Fruit fly (Drosophila melanogaster) ovary, adult (tissue): Measurements from ENCODE around the gene CG34436.

ENCODE experiments used
- CG17801 ChIP-seq: fragments of 200-800 bp; optimal IDR thresholded peaks from 2 replicates; lab custom pipeline; 2019; ENCODE audit warnings: missing biosample characterization, mild to moderate bottlenecking, missing genetic modification characterization, moderate library complexity; ENCODE audit not compliant: partially characterized antibody

CG34436 gene

dm6 chr3R:28282280-28282679 lies at the start of gene CG34436:
CG34436 (plus strand) TSS chr3R:28282580.
- no peak for TF ChIP-seq CG17801 (GFP tag; lab: Kevin White, UChicago)

dm6 chr3R:28236158-28236557 lies 46.2 kb upstream of the CG34436 start:
- no peak for TF ChIP-seq CG17801 (GFP tag; lab: Kevin White, UChicago)

dm6 chr3R:28237797-28238196 lies 44.6 kb upstream of the CG34436 start:
- TF ChIP-seq CG17801 (GFP tag; lab: Kevin White, UChicago): no peak

dm6 chr3R:28263522-28263921 lies 18.9 kb upstream of the CG34436 start, which contains the start of gene CG43125:
CG43125 (minus strand) TSS chr3R:28263622.
- TF ChIP-seq CG17801 (GFP tag; lab: Kevin White, UChicago): no peak

dm6 chr3R:28264673-28265072 lies 17.7 kb upstream of the CG34436 start, which contains the start of gene CG43124:
CG43124 (minus strand) TSS chr3R:28264773.
- TF ChIP-seq CG17801 (GFP tag; lab: Kevin White, UChicago): no peak

- no peak for TF ChIP-seq CG17801 (GFP tag; lab: Kevin White, UChicago)
Measured at dm6 chr3R:28283419-28283818, 1.0 kb downstream of the CG34436 start, which contains the start of gene CG34437. CG34437 (plus strand) TSS chr3R:28283719.

dm6 chr3R:28291038-28291437 lies 8.7 kb downstream of the CG34436 start, which contains the start of gene Mst98Ca:
Mst98Ca (plus strand) TSS chr3R:28291338.
- TF ChIP-seq CG17801 (GFP tag; lab: Kevin White, UChicago): no peak

dm6 chr3R:28292498-28292897 lies 10.1 kb downstream of the CG34436 start, which contains the start of gene Mst98Cb:
Mst98Cb (plus strand) TSS chr3R:28292798.
- no peak for TF ChIP-seq CG17801 (GFP tag; lab: Kevin White, UChicago)

- no peak for TF ChIP-seq CG17801 (GFP tag; lab: Kevin White, UChicago)
Measured at dm6 chr3R:28293748-28294147, 11.4 kb downstream of the CG34436 start, which contains the start of gene UQCR-14L. UQCR-14L (plus strand) TSS chr3R:28294048.

DNA sequence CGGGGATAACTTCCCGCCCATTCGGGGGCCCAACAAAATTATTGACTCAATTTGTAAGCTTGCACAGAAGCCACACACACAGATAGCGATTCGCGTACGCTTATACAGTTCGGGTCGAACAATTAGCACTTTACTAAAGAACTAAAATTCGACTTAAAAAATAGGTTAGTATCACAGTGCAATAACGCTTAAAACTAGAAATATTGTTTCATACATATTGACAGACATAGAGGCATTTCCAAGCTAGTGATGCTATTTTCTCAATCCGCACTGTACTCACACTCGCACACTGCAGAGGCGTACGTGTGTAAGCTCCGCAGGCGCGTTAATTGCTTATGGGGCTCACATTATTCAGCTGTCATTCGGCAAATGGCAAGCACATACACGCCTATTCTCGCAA lies 15.1 kb downstream of the CG34436 start:
- TF ChIP-seq CG17801 (GFP tag; lab: Kevin White, UChicago): no peak

dm6 chr3R:28304505-28304904 lies 22.1 kb downstream of the CG34436 start, which contains the start of gene CG12516:
CG12516 (minus strand) TSS chr3R:28304605.
- TF ChIP-seq CG17801 (GFP tag; lab: Kevin White, UChicago): no peak

DNA sequence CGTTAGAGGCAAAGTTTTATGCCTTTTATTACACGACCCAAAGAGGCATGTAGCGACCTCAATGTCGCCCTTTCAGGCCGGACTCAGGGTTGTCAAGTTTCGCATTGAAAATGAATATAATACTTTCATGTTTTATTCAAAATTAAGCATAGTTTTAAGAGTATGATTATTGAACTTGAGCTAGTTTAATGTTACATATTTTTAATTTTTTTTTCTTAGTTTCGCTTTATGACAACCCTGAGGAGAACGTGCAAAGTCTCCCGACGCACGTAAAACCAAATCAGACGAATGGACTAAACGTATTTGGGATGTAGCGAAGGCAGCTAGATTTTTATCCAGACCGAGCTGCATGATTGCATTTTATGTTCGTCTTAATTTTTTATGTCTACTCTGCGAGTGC lies 23.6 kb downstream of the CG34436 start:
- no peak for TF ChIP-seq CG17801 (GFP tag; lab: Kevin White, UChicago)

dm6 chr3R:28307926-28308746 lies 25.8 kb downstream of the CG34436 start:
- TF ChIP-seq CG17801 (GFP tag; lab: Kevin White, UChicago): no peak

DNA sequence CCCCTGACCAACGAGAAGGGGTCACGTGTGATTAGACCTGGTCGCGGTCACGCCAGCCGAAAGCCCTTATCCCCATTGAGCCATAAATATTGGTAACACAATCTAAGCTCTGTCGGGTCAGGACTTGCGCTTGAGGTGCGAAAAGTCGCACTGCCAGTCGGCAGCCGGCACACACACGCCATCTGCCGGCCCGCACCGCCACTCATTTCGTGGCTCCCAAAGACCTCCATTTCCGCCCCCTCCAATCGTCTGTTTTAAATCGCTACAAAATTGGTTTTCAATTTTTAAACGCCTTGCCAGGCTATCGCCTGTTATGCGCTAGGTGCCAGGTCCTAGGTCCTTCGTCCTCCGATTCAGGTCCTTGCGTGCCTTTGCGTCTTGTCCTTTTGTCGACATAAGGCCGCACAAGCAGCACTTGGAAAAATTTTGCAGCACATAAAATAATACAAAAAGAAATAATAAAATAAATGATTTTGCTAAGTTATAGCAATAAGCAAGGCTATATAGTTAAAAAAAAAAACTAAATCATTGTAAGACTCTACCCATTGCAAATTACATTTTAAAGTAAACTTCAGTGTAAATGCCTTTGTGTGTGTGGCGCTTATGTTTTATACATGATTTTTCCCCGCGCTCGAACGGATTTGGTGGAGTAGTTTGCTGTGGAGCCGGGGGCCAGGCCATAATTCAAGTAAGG lies 34.9 kb downstream of the CG34436 start:
- no peak for TF ChIP-seq CG17801 (GFP tag; lab: Kevin White, UChicago)

DNA sequence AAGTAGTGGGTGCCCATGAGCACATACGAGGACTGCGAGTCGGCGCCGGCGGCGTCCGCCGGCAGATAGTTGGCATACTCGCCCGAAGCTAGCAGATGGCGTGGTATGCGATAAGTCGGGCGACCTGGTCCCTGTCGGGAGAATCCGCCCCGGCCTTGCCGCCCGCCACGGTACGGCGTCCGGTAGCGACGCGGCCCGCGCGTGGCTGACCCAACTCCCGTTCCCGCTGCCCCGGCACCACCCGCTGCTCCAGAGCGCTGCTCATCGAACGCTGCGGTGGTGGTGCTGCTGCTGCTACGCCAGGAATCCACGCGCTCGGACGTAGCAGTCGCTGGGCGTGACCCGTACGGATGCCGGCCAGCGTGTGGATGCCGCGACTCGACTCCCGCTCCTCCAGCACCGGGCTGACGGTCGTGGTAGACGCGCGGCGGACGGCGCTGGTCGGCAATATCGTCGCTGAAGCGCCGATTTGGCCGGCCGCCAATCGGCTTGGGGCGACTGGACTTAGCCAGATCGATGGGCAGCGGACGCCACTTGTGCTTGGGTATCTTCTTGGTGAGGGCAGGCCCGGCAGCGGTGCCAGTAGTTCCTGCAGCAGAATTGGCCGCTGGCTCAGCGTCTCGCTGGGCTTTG lies 41.5 kb downstream of the CG34436 start:
- TF ChIP-seq CG17801 (GFP tag; lab: Kevin White, UChicago): no peak
